Worm (Caenorhabditis elegans): ENCODE results near the gene C17H12.10.

ce11 chrIV:6821709-6822108 lies 15.1 kb downstream of the C17H12.10 start:
- TF ChIP-seq blmp-1 (tag; optimal IDR thresholded peaks at IDR 0.05) (no peak), M03D4.4 (tag; optimal IDR thresholded peaks at IDR 0.05) (no peak), pha-4 (tag; optimal IDR thresholded peaks at IDR 0.05) (no peak), mep-1 (tag; optimal IDR thresholded peaks at IDR 0.05) (no peak), ces-1 (GFP tag; optimal IDR thresholded peaks at IDR 0.05) (no peak), unc-62 (GFP tag; optimal IDR thresholded peaks at IDR 0.05) (no peak)

All from whole organism, mixed stage, embryonic.